Worm (Caenorhabditis elegans) whole organism, L4/young adult: ENCODE results near the gene ZK813.5.

Experiments used
- W03F9.2 ChIP-seq: fragments of 150-350 bp; optimal IDR thresholded peaks from 2 replicates; lab custom pipeline; 2014; ENCODE audit warnings: missing biosample characterization, missing genetic modification characterization
- dao-5 ChIP-seq: sonication (generic microtip); optimal IDR thresholded peaks from 2 replicates; lab custom pipeline; 2016; ENCODE audit warnings: missing genotype, missing genetic modification characterization, moderate library complexity, missing compliant biosample characterization
- him-1 ChIP-seq: sonication (generic microtip); optimal IDR thresholded peaks from 2 replicates; lab custom pipeline; 2016; ENCODE audit warnings: missing genotype, missing genetic modification reagents, missing genetic modification characterization, missing compliant biosample characterization

Gene ZK813.5

ce11 chrX:3451122-3451521, at the start of gene ZK813.5:
Gene ZK813.5 (minus strand): TSS chrX:3451222.
- TF ChIP-seq dao-5 (tag; lab: Kevin White, UChicago) (no peak), him-1 (tag; lab: Kevin White, UChicago) (no peak), W03F9.2 (no peak)

- TF ChIP-seq dao-5 (tag; lab: Kevin White, UChicago): no peak
- TF ChIP-seq W03F9.2: no peak
- no peak for TF ChIP-seq him-1 (tag; lab: Kevin White, UChicago)
These were observed 49.3 kb upstream of the ZK813.5 start for ce11 chrX:3500357-3500756.

ce11 chrX:3499867-3500266, 48.8 kb upstream of the ZK813.5 start:
- TF ChIP-seq W03F9.2: no peak
- TF ChIP-seq dao-5 (tag; lab: Kevin White, UChicago): no peak
- TF ChIP-seq him-1 (tag; lab: Kevin White, UChicago): no peak

- no peak for TF ChIP-seq dao-5 (tag; lab: Kevin White, UChicago)
- TF ChIP-seq W03F9.2: no peak
- no peak for TF ChIP-seq him-1 (tag; lab: Kevin White, UChicago)
These were observed 47.9 kb upstream of the ZK813.5 start, which contains the start of gene C12D12.1 for ce11 chrX:3498953-3499352. Gene C12D12.1 (plus strand): TSS chrX:3499253.

ce11 chrX:3495776-3496175, 44.8 kb upstream of the ZK813.5 start, which contains the start of gene glt-1:
Gene glt-1 (plus strand): TSS chrX:3496026.
- TF ChIP-seq dao-5 (tag; lab: Kevin White, UChicago): no peak
- no peak for TF ChIP-seq him-1 (tag; lab: Kevin White, UChicago)
- no peak for TF ChIP-seq W03F9.2

- no peak for TF ChIP-seq dao-5 (tag; lab: Kevin White, UChicago)
- no peak for TF ChIP-seq W03F9.2
- TF ChIP-seq him-1 (tag; lab: Kevin White, UChicago): no peak
These were observed 43.6 kb upstream of the ZK813.5 start for ce11 chrX:3494634-3495033.

ce11 chrX:3492431-3492830, 41.4 kb upstream of the ZK813.5 start:
- TF ChIP-seq W03F9.2 (no peak), him-1 (tag; lab: Kevin White, UChicago) (no peak), dao-5 (tag; lab: Kevin White, UChicago) (no peak)

- TF ChIP-seq W03F9.2 (no peak), him-1 (tag; lab: Kevin White, UChicago) (no peak)
These were observed 38.0 kb upstream of the ZK813.5 start, which contains the start of gene C12D12.3 for ce11 chrX:3488993-3489392. Gene C12D12.3 (plus strand): TSS chrX:3489293.

ce11 chrX:3488074-3488688, 37.2 kb upstream of the ZK813.5 start:
- no peak for TF ChIP-seq him-1 (tag; lab: Kevin White, UChicago)
- no peak for TF ChIP-seq dao-5 (tag; lab: Kevin White, UChicago)
- TF ChIP-seq W03F9.2: no peak

- TF ChIP-seq W03F9.2: no peak
- TF ChIP-seq him-1 (tag; lab: Kevin White, UChicago): no peak
- no peak for TF ChIP-seq dao-5 (tag; lab: Kevin White, UChicago)
These were observed 28.9 kb upstream of the ZK813.5 start, which contains the start of gene wrt-6 for ce11 chrX:3479950-3480349. Gene wrt-6 (plus strand): TSS chrX:3480250.

ce11 chrX:3473793-3474192, 22.8 kb upstream of the ZK813.5 start:
- TF ChIP-seq W03F9.2 (no peak), dao-5 (tag; lab: Kevin White, UChicago) (no peak), him-1 (tag; lab: Kevin White, UChicago) (no peak)

- TF ChIP-seq him-1 (tag; lab: Kevin White, UChicago): no peak
- no peak for TF ChIP-seq W03F9.2
- no peak for TF ChIP-seq dao-5 (tag; lab: Kevin White, UChicago)
These were observed 21.2 kb upstream of the ZK813.5 start for ce11 chrX:3472226-3472625.

- TF ChIP-seq dao-5 (tag; lab: Kevin White, UChicago) (no peak), him-1 (tag; lab: Kevin White, UChicago) (no peak)
These were observed 19.3 kb upstream of the ZK813.5 start for ce11 chrX:3470307-3470706.

ce11 chrX:3469332-3469731, 18.3 kb upstream of the ZK813.5 start:
- no peak for TF ChIP-seq dao-5 (tag; lab: Kevin White, UChicago)

- TF ChIP-seq dao-5 (tag; lab: Kevin White, UChicago) (no peak), W03F9.2 (no peak), him-1 (tag; lab: Kevin White, UChicago) (no peak)
These were observed 16.9 kb upstream of the ZK813.5 start for ce11 chrX:3467958-3468357.
